Worm (Caenorhabditis elegans) whole organism, L2 larva: Measurements from ENCODE around the gene nas-18.

Experiments
- C34F6.9 ChIP-seq: fragments of 150-350 bp; optimal IDR thresholded peaks from 2 replicates; lab custom pipeline; 2014; ENCODE audit warnings: missing biosample characterization, missing genetic modification characterization
- F13H6.1 ChIP-seq: sonication (generic microtip); optimal IDR thresholded peaks from 2 replicates; lab custom pipeline; 2016; ENCODE audit warnings: missing genetic modification characterization, missing compliant biosample characterization
- R02D3.7 ChIP-seq: fragments of 150-350 bp; optimal IDR thresholded peaks from 2 replicates; lab custom pipeline; 2014; ENCODE audit warnings: missing biosample characterization, missing genetic modification characterization
- Y55F3AM.14 ChIP-seq: fragments of 200-800 bp; sonication (Bioruptor generic); optimal IDR thresholded peaks from 2 replicates; lab custom pipeline; 2018; ENCODE audit warnings: mild to moderate bottlenecking, missing genetic modification characterization, missing compliant biosample characterization
- ZK546.5 ChIP-seq: sonication (generic microtip); optimal IDR thresholded peaks from 2 replicates; lab custom pipeline; 2017; ENCODE audit warnings: missing biosample characterization, missing genetic modification characterization
- alr-1 ChIP-seq: fragments of 150-350 bp; optimal IDR thresholded peaks from 2 replicates; lab custom pipeline; 2014; ENCODE audit warnings: missing biosample characterization, missing genetic modification characterization
- aly-2 ChIP-seq: fragments of 150-350 bp; optimal IDR thresholded peaks from 2 replicates; lab custom pipeline; 2014; ENCODE audit warnings: missing biosample characterization, missing genetic modification characterization
- ama-1 ChIP-seq: fragments of 150-350 bp; optimal IDR thresholded peaks from 2 replicates; lab custom pipeline; 2018; ENCODE audit warnings: inconsistent platforms
- blmp-1 ChIP-seq: sonication (generic microtip); optimal IDR thresholded peaks from 2 replicates; lab custom pipeline; 2017; ENCODE audit warnings: missing genetic modification characterization, mild to moderate bottlenecking, missing compliant biosample characterization, antibody characterized with exemption, moderate library complexity; ENCODE audit not compliant: insufficient read depth
- ceh-16 ChIP-seq: fragments of 150-350 bp; optimal IDR thresholded peaks from 2 replicates; lab custom pipeline; 2014; ENCODE audit warnings: missing biosample characterization, missing genetic modification characterization
- crh-2 ChIP-seq: sonication (generic microtip); optimal IDR thresholded peaks from 2 replicates; lab custom pipeline; 2017; ENCODE audit warnings: missing biosample characterization, missing genetic modification characterization
- dmd-4 ChIP-seq: sonication (generic microtip); optimal IDR thresholded peaks from 2 replicates; lab custom pipeline; 2017; ENCODE audit warnings: missing biosample characterization, missing genetic modification characterization
- egl-27 ChIP-seq: sonication (generic microtip); optimal IDR thresholded peaks from 3 replicates; lab custom pipeline; 2017; ENCODE audit warnings: missing biosample characterization, missing genetic modification reagents, missing genetic modification characterization
- elt-1 ChIP-seq: fragments of 150-350 bp; optimal IDR thresholded peaks from 2 replicates; lab custom pipeline; 2014; ENCODE audit warnings: missing biosample characterization, missing genetic modification characterization
- elt-3 ChIP-seq: sonication (generic microtip); optimal IDR thresholded peaks from 2 replicates; lab custom pipeline; 2017; ENCODE audit warnings: missing biosample characterization, missing genetic modification characterization
- fos-1 ChIP-seq: fragments of 150-350 bp; optimal IDR thresholded peaks from 2 replicates; lab custom pipeline; 2014; ENCODE audit warnings: missing biosample characterization, missing genetic modification characterization
- gmeb-1 ChIP-seq: fragments of 150-350 bp; optimal IDR thresholded peaks from 2 replicates; lab custom pipeline; 2014; ENCODE audit warnings: missing biosample characterization, missing genetic modification characterization
- lin-11 ChIP-seq: fragments of 150-350 bp; sonication (generic microtip); optimal IDR thresholded peaks from 2 replicates; lab custom pipeline; 2014; ENCODE audit warnings: missing biosample characterization, missing genetic modification characterization, inconsistent platforms, mixed read lengths
- lin-13 ChIP-seq: fragments of 150-350 bp; optimal IDR thresholded peaks from 2 replicates; lab custom pipeline; 2014; ENCODE audit warnings: missing biosample characterization, missing genetic modification reagents, missing genetic modification characterization
- lin-39 ChIP-seq: fragments of 150-350 bp; optimal IDR thresholded peaks from 2 replicates; lab custom pipeline; 2014; ENCODE audit warnings: missing biosample characterization, missing genetic modification reagents, missing genetic modification characterization
- lsy-2 ChIP-seq, 2 experiments: fragments of 150-350 bp in 1 of 2; sonication (generic microtip) in 1 of 2; optimal IDR thresholded peaks; 2 replicates each; lab custom pipeline; 2014 to 2017; ENCODE audit warnings: missing biosample characterization in 2 of 2, missing genetic modification characterization in 2 of 2
- mab-5 ChIP-seq: fragments of 150-350 bp; optimal IDR thresholded peaks from 2 replicates; lab custom pipeline; 2014; ENCODE audit warnings: missing biosample characterization, missing genetic modification characterization
- mbf-1 ChIP-seq: sonication (generic microtip); optimal IDR thresholded peaks from 2 replicates; lab custom pipeline; 2017; ENCODE audit warnings: missing biosample characterization, missing genetic modification characterization
- mdl-1 ChIP-seq, 2 experiments: fragments of 150-350 bp in 1 of 2; sonication (generic microtip) in 1 of 2; optimal IDR thresholded peaks; 2 replicates each; lab custom pipeline; 2017; ENCODE audit warnings: missing biosample characterization in 2 of 2, missing genetic modification characterization in 2 of 2
- nhr-10 ChIP-seq: sonication (generic microtip); optimal IDR thresholded peaks from 2 replicates; lab custom pipeline; 2017; ENCODE audit warnings: missing biosample characterization, missing genetic modification characterization
- nhr-11 ChIP-seq: fragments of 150-350 bp; optimal IDR thresholded peaks from 2 replicates; lab custom pipeline; 2014; ENCODE audit warnings: missing biosample characterization, missing genetic modification characterization
- nhr-12 ChIP-seq: fragments of 150-350 bp; optimal IDR thresholded peaks from 2 replicates; lab custom pipeline; 2014; ENCODE audit warnings: missing biosample characterization, missing genetic modification characterization
- nhr-129 ChIP-seq: fragments of 150-350 bp; optimal IDR thresholded peaks from 2 replicates; lab custom pipeline; 2014; ENCODE audit warnings: missing biosample characterization, missing genetic modification characterization
- nhr-21 ChIP-seq: fragments of 150-350 bp; optimal IDR thresholded peaks from 2 replicates; lab custom pipeline; 2014; ENCODE audit warnings: missing biosample characterization, missing genetic modification characterization
- nhr-23 ChIP-seq: fragments of 150-350 bp; optimal IDR thresholded peaks from 2 replicates; lab custom pipeline; 2014; ENCODE audit warnings: missing biosample characterization, missing genetic modification reagents, missing genetic modification characterization
- nhr-237 ChIP-seq: fragments of 150-350 bp; optimal IDR thresholded peaks from 2 replicates; lab custom pipeline; 2014; ENCODE audit warnings: missing biosample characterization, missing genetic modification characterization
- nhr-25 ChIP-seq: fragments of 150-350 bp; sonication (generic microtip); optimal IDR thresholded peaks from 3 replicates; lab custom pipeline; 2014; ENCODE audit warnings: missing biosample characterization, missing genetic modification characterization
- nhr-6 ChIP-seq: fragments of 150-350 bp; optimal IDR thresholded peaks from 2 replicates; lab custom pipeline; 2014; ENCODE audit warnings: missing biosample characterization, missing genetic modification characterization
- nhr-77 ChIP-seq: fragments of 150-350 bp; optimal IDR thresholded peaks from 2 replicates; lab custom pipeline; 2014; ENCODE audit warnings: missing biosample characterization, missing genetic modification characterization
- peb-1 ChIP-seq: fragments of 150-350 bp; optimal IDR thresholded peaks from 2 replicates; lab custom pipeline; 2014; ENCODE audit warnings: missing biosample characterization, missing genetic modification characterization
- sem-4 ChIP-seq: fragments of 150-350 bp; optimal IDR thresholded peaks from 2 replicates; lab custom pipeline; 2014; ENCODE audit warnings: missing biosample characterization, missing genetic modification reagents, missing genetic modification characterization
- skn-1 ChIP-seq: sonication (generic microtip); optimal IDR thresholded peaks from 2 replicates; lab custom pipeline; 2017; ENCODE audit warnings: missing biosample characterization, missing genetic modification characterization
- sma-3 ChIP-seq: sonication (generic microtip); optimal IDR thresholded peaks from 2 replicates; lab custom pipeline; 2016; ENCODE audit warnings: missing genetic modification reagents, missing genetic modification characterization, missing compliant biosample characterization
- sma-9 ChIP-seq, 2 experiments: fragments of 150-350 bp in 1 of 2; sonication (generic microtip) in 1 of 2; optimal IDR thresholded peaks; 2 replicates each; lab custom pipeline; 2014 to 2016; ENCODE audit warnings: missing genetic modification characterization in 2 of 2, mild to moderate bottlenecking in 1 of 2, missing biosample characterization in 1 of 2, missing compliant biosample characterization in 1 of 2, missing genetic modification reagents in 1 of 2, moderate library complexity in 1 of 2
- snpc-4 ChIP-seq: fragments of 150-350 bp; optimal IDR thresholded peaks from 2 replicates; lab custom pipeline; 2014; ENCODE audit warnings: missing biosample characterization, missing genetic modification characterization
- unc-39 ChIP-seq: fragments of 150-350 bp; optimal IDR thresholded peaks from 2 replicates; lab custom pipeline; 2014; ENCODE audit warnings: missing biosample characterization, missing genetic modification characterization
- unc-62 ChIP-seq: fragments of 150-350 bp; optimal IDR thresholded peaks from 2 replicates; lab custom pipeline; 2014; ENCODE audit warnings: missing biosample characterization, missing genetic modification reagents, missing genetic modification characterization
- zag-1 ChIP-seq: fragments of 150-350 bp; optimal IDR thresholded peaks from 2 replicates; lab custom pipeline; 2014; ENCODE audit warnings: missing biosample characterization, missing genetic modification characterization
- ztf-1 ChIP-seq: fragments of 200-800 bp; sonication (Bioruptor generic); conservative IDR thresholded peaks from 2 replicates; pipeline ENCODE4 v1.3.6; 2022; ENCODE audit warnings: missing genetic modification characterization, missing compliant biosample characterization
- ztf-11 ChIP-seq: sonication (generic microtip); optimal IDR thresholded peaks from 2 replicates; lab custom pipeline; 2017; ENCODE audit warnings: missing biosample characterization, missing genetic modification characterization
- ztf-4 ChIP-seq: fragments of 150-350 bp; optimal IDR thresholded peaks from 2 replicates; lab custom pipeline; 2014; ENCODE audit warnings: missing biosample characterization, missing genetic modification characterization

The nas-18 gene

DNA sequence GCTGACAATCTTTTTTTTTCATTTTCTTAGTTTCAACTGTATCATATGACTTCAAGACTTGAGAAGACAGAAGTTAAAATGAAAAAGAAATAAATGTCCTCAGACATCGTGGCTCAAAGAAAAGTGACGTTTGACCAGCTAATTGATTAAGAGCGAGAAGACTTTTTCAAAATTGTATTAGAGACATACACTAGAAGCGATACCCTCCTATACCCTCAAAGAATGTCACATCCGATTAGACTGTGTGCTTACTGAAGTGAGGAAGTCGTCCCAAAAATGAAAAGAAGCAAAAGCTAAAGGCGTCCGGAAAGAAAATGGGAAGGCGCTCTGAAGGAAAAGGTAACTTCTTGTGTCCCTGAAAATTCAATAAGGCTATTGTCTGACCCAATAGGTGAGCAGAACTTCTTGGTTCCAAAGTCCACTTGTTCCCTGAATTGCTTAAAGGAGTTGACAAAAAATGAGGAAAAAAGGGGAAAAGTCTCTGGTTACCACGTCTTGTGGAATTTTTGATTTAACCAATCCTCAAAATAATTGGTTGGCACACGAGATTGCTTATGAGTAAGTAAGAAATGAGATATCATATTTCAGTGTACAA is 23.9 kb upstream of the nas-18 start:
- TF ChIP-seq nhr-237 (no peak), sma-3 (no peak), peb-1 (tag; lab: Kevin White, UChicago) (no peak), nhr-23 (tag; lab: Kevin White, UChicago) (no peak), unc-39 (tag; lab: Kevin White, UChicago) (no peak), elt-3 (tag; lab: Kevin White, UChicago) (no peak), mdl-1 (tag; optimal IDR thresholded peaks at IDR 0.05; lab: Kevin White, UChicago) (no peak), nhr-11 (tag; lab: Kevin White, UChicago) (no peak), lin-13 (GFP tag; lab: Kevin White, UChicago) (no peak), aly-2 (no peak), zag-1 (tag; lab: Kevin White, UChicago) (no peak), lin-39 (no peak)

DNA sequence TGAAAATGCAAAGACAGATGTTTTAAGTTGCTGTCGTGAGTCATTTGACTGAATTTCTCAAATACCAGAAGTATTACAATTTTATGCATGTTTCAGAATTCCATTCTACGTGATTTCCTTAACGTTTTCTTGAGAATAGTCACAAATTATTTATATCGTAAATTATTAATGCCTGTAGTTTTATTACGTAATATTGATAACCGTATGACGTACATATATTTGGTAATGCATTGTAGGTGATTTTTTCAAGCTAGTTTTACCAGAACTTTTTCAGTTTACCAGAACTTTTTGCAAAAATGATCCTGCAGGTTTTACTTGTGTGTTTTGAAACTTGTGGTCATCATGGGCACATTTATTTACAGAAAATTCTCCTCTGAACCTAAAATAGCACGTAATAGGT is 22.3 kb upstream of the nas-18 start:
- TF ChIP-seq lsy-2 (tag; optimal IDR thresholded peaks at IDR 0.05; lab: Kevin White, UChicago) (no peak), sem-4 (tag; lab: Kevin White, UChicago) (no peak), peb-1 (tag; lab: Kevin White, UChicago) (no peak), lin-11 (no peak), elt-1 (tag; lab: Kevin White, UChicago) (no peak), ama-1 (no peak), alr-1 (tag; lab: Kevin White, UChicago) (no peak), nhr-77 (tag; lab: Kevin White, UChicago) (no peak), ztf-1 (no peak), zag-1 (tag; lab: Kevin White, UChicago) (no peak), mab-5 (tag; lab: Kevin White, UChicago) (no peak), nhr-237 (no peak), ceh-16 (tag; lab: Kevin White, UChicago) (no peak), gmeb-1 (no peak), lin-39 (no peak), snpc-4 (no peak)

DNA sequence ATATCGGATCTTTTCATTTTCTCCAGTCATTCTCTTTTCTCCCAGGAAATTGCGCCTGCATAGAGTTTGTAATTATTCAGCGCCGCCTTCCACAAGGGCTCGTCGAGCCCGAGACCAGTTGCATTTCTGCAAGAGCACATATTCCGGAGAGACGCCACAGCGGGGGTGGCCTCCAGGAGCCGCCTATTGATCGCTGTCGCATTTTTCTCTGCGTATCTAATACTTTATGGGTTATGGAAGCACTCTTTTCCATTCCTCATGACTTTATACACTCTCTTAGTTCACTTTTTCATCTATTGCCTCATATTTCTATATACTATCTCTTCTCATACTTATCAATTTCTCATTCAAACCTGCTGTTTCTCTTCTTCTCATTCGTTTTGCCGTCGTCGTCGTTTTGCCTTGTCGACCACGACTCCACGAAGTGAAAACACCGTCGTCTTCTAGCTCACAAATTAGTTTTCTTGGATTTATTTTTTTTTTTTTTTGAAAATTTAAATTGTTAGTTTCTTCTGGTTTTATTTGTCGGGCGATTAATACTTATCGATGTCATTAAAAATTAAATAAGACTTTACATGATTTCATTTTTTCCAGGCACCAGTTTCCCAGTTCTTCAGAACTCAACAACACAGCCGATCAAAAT is 21.0 kb upstream of the nas-18 start, which contains the start of gene cnb-1:
Gene cnb-1, plus strand, starts transcription at position 593 of the 643 bp plus-strand sequence.
- TF ChIP-seq nhr-6 (tag; lab: Kevin White, UChicago) (peak; percentile 26), sem-4 (tag; lab: Kevin White, UChicago) (peak; percentile 43), sma-3 (no peak), nhr-25 (tag; lab: Kevin White, UChicago) (no peak), nhr-12 (tag; lab: Kevin White, UChicago) (no peak), nhr-10 (tag; lab: Kevin White, UChicago) (no peak), ama-1 (no peak), F13H6.1 (tag; lab: Kevin White, UChicago) (peak; percentile 79), zag-1 (tag; lab: Kevin White, UChicago) (peak; percentile 68), dmd-4 (tag; lab: Kevin White, UChicago) (no peak), egl-27 (tag; lab: Kevin White, UChicago) (peak; percentile 17), nhr-21 (peak; percentile 45), nhr-237 (no peak), nhr-77 (tag; lab: Kevin White, UChicago) (no peak), unc-62 (GFP tag; lab: Kevin White, UChicago) (no peak), skn-1 (no peak), gmeb-1 (peak; percentile 57), mab-5 (tag; lab: Kevin White, UChicago) (peak; percentile 53), Y55F3AM.14 (GFP tag; lab: Kevin White, UChicago) (no peak), crh-2 (tag; lab: Kevin White, UChicago) (peak; percentile 80), mdl-1 (tag; optimal IDR thresholded peaks at IDR 0.05; lab: Kevin White, UChicago) (no peak), nhr-23 (tag; lab: Kevin White, UChicago) (no peak), sma-9 (GFP tag; optimal IDR thresholded peaks at IDR 0.05; lab: Kevin White, UChicago) (peak; percentile 78), sma-9 (tag; optimal IDR thresholded peaks at IDR 0.05; lab: Kevin White, UChicago) (no peak), unc-39 (tag; lab: Kevin White, UChicago) (no peak), ztf-11 (no peak), aly-2 (no peak), ZK546.5 (tag; lab: Kevin White, UChicago) (no peak), peb-1 (tag; lab: Kevin White, UChicago) (no peak), nhr-11 (tag; lab: Kevin White, UChicago) (no peak), C34F6.9 (tag; lab: Kevin White, UChicago) (peak; percentile 91), ztf-4 (peak; percentile 33), nhr-129 (tag; lab: Kevin White, UChicago) (peak; percentile 53), ztf-1 (no peak), lin-39 (no peak), mbf-1 (tag; lab: Kevin White, UChicago) (no peak), fos-1 (tag; lab: Kevin White, UChicago) (peak; percentile 39), R02D3.7 (tag; lab: Kevin White, UChicago) (no peak), ceh-16 (tag; lab: Kevin White, UChicago) (no peak), lin-11 (peak; percentile 82), elt-3 (tag; lab: Kevin White, UChicago) (no peak), blmp-1 (tag; lab: Kevin White, UChicago) (no peak), snpc-4 (peak; percentile 40), elt-1 (tag; lab: Kevin White, UChicago) (no peak)
